Worm (Caenorhabditis elegans) whole organism, L2 larva: ENCODE results near the gene cyn-13.

Source experiments
- C34F6.9 ChIP-seq: fragments of 150-350 bp; optimal IDR thresholded peaks from 2 replicates; lab custom pipeline; 2014; ENCODE audit warnings: missing biosample characterization, missing genetic modification characterization
- F13H6.1 ChIP-seq: sonication (generic microtip); optimal IDR thresholded peaks from 2 replicates; lab custom pipeline; 2016; ENCODE audit warnings: missing genetic modification characterization, missing compliant biosample characterization
- Y55F3AM.14 ChIP-seq: fragments of 200-800 bp; sonication (Bioruptor generic); optimal IDR thresholded peaks from 2 replicates; lab custom pipeline; 2018; ENCODE audit warnings: mild to moderate bottlenecking, missing genetic modification characterization, missing compliant biosample characterization
- ZK546.5 ChIP-seq: sonication (generic microtip); optimal IDR thresholded peaks from 2 replicates; lab custom pipeline; 2017; ENCODE audit warnings: missing biosample characterization, missing genetic modification characterization
- aly-2 ChIP-seq: fragments of 150-350 bp; optimal IDR thresholded peaks from 2 replicates; lab custom pipeline; 2014; ENCODE audit warnings: missing biosample characterization, missing genetic modification characterization
- ama-1 ChIP-seq: fragments of 150-350 bp; optimal IDR thresholded peaks from 2 replicates; lab custom pipeline; 2018; ENCODE audit warnings: inconsistent platforms
- blmp-1 ChIP-seq: sonication (generic microtip); optimal IDR thresholded peaks from 2 replicates; lab custom pipeline; 2017; ENCODE audit warnings: missing genetic modification characterization, mild to moderate bottlenecking, missing compliant biosample characterization, antibody characterized with exemption, moderate library complexity; ENCODE audit not compliant: insufficient read depth
- ceh-82 ChIP-seq: fragments of 150-350 bp; optimal IDR thresholded peaks from 2 replicates; lab custom pipeline; 2014; ENCODE audit warnings: missing biosample characterization, missing genetic modification characterization
- crh-2 ChIP-seq: sonication (generic microtip); optimal IDR thresholded peaks from 2 replicates; lab custom pipeline; 2017; ENCODE audit warnings: missing biosample characterization, missing genetic modification characterization
- dmd-4 ChIP-seq: sonication (generic microtip); optimal IDR thresholded peaks from 2 replicates; lab custom pipeline; 2017; ENCODE audit warnings: missing biosample characterization, missing genetic modification characterization
- egl-27 ChIP-seq: sonication (generic microtip); optimal IDR thresholded peaks from 3 replicates; lab custom pipeline; 2017; ENCODE audit warnings: missing biosample characterization, missing genetic modification reagents, missing genetic modification characterization
- elt-3 ChIP-seq: sonication (generic microtip); optimal IDR thresholded peaks from 2 replicates; lab custom pipeline; 2017; ENCODE audit warnings: missing biosample characterization, missing genetic modification characterization
- fos-1 ChIP-seq: fragments of 150-350 bp; optimal IDR thresholded peaks from 2 replicates; lab custom pipeline; 2014; ENCODE audit warnings: missing biosample characterization, missing genetic modification characterization
- gmeb-1 ChIP-seq: fragments of 150-350 bp; optimal IDR thresholded peaks from 2 replicates; lab custom pipeline; 2014; ENCODE audit warnings: missing biosample characterization, missing genetic modification characterization
- lin-11 ChIP-seq: fragments of 150-350 bp; sonication (generic microtip); optimal IDR thresholded peaks from 2 replicates; lab custom pipeline; 2014; ENCODE audit warnings: missing biosample characterization, missing genetic modification characterization, inconsistent platforms, mixed read lengths
- lin-13 ChIP-seq: fragments of 150-350 bp; optimal IDR thresholded peaks from 2 replicates; lab custom pipeline; 2014; ENCODE audit warnings: missing biosample characterization, missing genetic modification reagents, missing genetic modification characterization
- lsy-2 ChIP-seq, 2 experiments: fragments of 150-350 bp in 1 of 2; sonication (generic microtip) in 1 of 2; optimal IDR thresholded peaks; 2 replicates each; lab custom pipeline; 2014 to 2017; ENCODE audit warnings: missing biosample characterization in 2 of 2, missing genetic modification characterization in 2 of 2
- mab-5 ChIP-seq: fragments of 150-350 bp; optimal IDR thresholded peaks from 2 replicates; lab custom pipeline; 2014; ENCODE audit warnings: missing biosample characterization, missing genetic modification characterization
- mdl-1 ChIP-seq, 2 experiments: fragments of 150-350 bp in 1 of 2; sonication (generic microtip) in 1 of 2; optimal IDR thresholded peaks; 2 replicates each; lab custom pipeline; 2017; ENCODE audit warnings: missing biosample characterization in 2 of 2, missing genetic modification characterization in 2 of 2
- nhr-10 ChIP-seq: sonication (generic microtip); optimal IDR thresholded peaks from 2 replicates; lab custom pipeline; 2017; ENCODE audit warnings: missing biosample characterization, missing genetic modification characterization
- nhr-12 ChIP-seq: fragments of 150-350 bp; optimal IDR thresholded peaks from 2 replicates; lab custom pipeline; 2014; ENCODE audit warnings: missing biosample characterization, missing genetic modification characterization
- nhr-129 ChIP-seq: fragments of 150-350 bp; optimal IDR thresholded peaks from 2 replicates; lab custom pipeline; 2014; ENCODE audit warnings: missing biosample characterization, missing genetic modification characterization
- nhr-21 ChIP-seq: fragments of 150-350 bp; optimal IDR thresholded peaks from 2 replicates; lab custom pipeline; 2014; ENCODE audit warnings: missing biosample characterization, missing genetic modification characterization
- nhr-25 ChIP-seq: fragments of 150-350 bp; sonication (generic microtip); optimal IDR thresholded peaks from 3 replicates; lab custom pipeline; 2014; ENCODE audit warnings: missing biosample characterization, missing genetic modification characterization
- nhr-6 ChIP-seq: fragments of 150-350 bp; optimal IDR thresholded peaks from 2 replicates; lab custom pipeline; 2014; ENCODE audit warnings: missing biosample characterization, missing genetic modification characterization
- sem-4 ChIP-seq: fragments of 150-350 bp; optimal IDR thresholded peaks from 2 replicates; lab custom pipeline; 2014; ENCODE audit warnings: missing biosample characterization, missing genetic modification reagents, missing genetic modification characterization
- sma-3 ChIP-seq: sonication (generic microtip); optimal IDR thresholded peaks from 2 replicates; lab custom pipeline; 2016; ENCODE audit warnings: missing genetic modification reagents, missing genetic modification characterization, missing compliant biosample characterization
- sma-9 ChIP-seq, 2 experiments: fragments of 150-350 bp in 1 of 2; sonication (generic microtip) in 1 of 2; optimal IDR thresholded peaks; 2 replicates each; lab custom pipeline; 2014 to 2016; ENCODE audit warnings: missing genetic modification characterization in 2 of 2, mild to moderate bottlenecking in 1 of 2, missing biosample characterization in 1 of 2, missing compliant biosample characterization in 1 of 2, missing genetic modification reagents in 1 of 2, moderate library complexity in 1 of 2
- snpc-4 ChIP-seq: fragments of 150-350 bp; optimal IDR thresholded peaks from 2 replicates; lab custom pipeline; 2014; ENCODE audit warnings: missing biosample characterization, missing genetic modification characterization
- unc-39 ChIP-seq: fragments of 150-350 bp; optimal IDR thresholded peaks from 2 replicates; lab custom pipeline; 2014; ENCODE audit warnings: missing biosample characterization, missing genetic modification characterization
- unc-55 ChIP-seq: fragments of 150-350 bp; sonication (generic microtip); optimal IDR thresholded peaks from 3 replicates; lab custom pipeline; 2014; ENCODE audit warnings: missing biosample characterization, missing genetic modification reagents, missing genetic modification characterization
- unc-62 ChIP-seq: fragments of 150-350 bp; optimal IDR thresholded peaks from 2 replicates; lab custom pipeline; 2014; ENCODE audit warnings: missing biosample characterization, missing genetic modification reagents, missing genetic modification characterization
- ztf-1 ChIP-seq: fragments of 200-800 bp; sonication (Bioruptor generic); conservative IDR thresholded peaks from 2 replicates; pipeline ENCODE4 v1.3.6; 2022; ENCODE audit warnings: missing genetic modification characterization, missing compliant biosample characterization
- ztf-11 ChIP-seq: sonication (generic microtip); optimal IDR thresholded peaks from 2 replicates; lab custom pipeline; 2017; ENCODE audit warnings: missing biosample characterization, missing genetic modification characterization
- ztf-4 ChIP-seq: fragments of 150-350 bp; optimal IDR thresholded peaks from 2 replicates; lab custom pipeline; 2014; ENCODE audit warnings: missing biosample characterization, missing genetic modification characterization

The cyn-13 gene

DNA sequence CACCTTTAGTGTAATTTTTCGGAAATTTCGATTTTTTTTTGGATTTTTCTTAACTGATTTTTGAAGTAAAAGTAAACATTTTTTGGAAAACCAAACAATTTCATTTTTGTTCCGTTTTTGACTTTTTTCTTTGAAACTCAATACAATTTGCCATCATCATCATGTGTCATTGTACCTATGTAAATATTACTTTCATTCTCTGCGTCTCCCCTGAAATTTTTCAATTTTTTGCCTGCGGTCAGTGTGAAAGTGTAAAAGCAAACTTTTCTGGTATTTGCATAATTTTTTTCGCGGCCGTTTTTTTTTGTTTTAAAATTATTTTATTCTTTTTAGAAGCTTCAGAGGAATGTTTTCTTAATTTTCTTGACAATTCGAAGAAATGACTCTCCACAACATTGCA, 22.8 kb downstream of the cyn-13 start, which contains the start of gene Y116A8C.29:
Y116A8C.29 (plus strand) TSS at position 328 of the 400 bp plus-strand sequence.
- no peak for TF ChIP-seq dmd-4
- peak; percentile 14 for TF ChIP-seq fos-1 (tag; lab: Kevin White, UChicago)

DNA sequence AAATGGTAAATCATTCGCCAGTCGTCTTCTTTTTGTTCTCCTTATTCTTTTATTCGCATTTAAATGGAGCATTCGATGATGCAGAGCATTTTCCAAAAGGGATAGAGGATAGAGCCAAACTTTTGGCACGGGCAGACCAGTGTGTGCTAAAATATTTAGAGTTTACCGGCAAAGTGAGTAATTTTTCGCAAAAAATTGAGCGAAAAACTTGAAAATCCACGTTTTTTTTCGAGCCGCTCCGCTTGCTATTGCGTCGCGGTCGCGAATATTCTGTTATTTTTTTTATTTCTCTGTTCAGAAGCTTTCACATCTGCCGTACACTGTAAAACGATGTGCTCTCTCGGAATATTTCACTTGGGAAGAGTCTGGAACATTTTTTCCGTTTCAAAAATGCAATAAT, 27.6 kb downstream of the cyn-13 start, which contains the start of gene Y116A8C.43:
Y116A8C.43 (plus strand) TSS at position 3 of the 400 bp plus-strand sequence.
- peak; percentile 52 for TF ChIP-seq ama-1 (lab: Kevin White, UChicago)
- no peak for TF ChIP-seq ztf-11
- TF ChIP-seq, all 48 proteins: peak for 1

DNA sequence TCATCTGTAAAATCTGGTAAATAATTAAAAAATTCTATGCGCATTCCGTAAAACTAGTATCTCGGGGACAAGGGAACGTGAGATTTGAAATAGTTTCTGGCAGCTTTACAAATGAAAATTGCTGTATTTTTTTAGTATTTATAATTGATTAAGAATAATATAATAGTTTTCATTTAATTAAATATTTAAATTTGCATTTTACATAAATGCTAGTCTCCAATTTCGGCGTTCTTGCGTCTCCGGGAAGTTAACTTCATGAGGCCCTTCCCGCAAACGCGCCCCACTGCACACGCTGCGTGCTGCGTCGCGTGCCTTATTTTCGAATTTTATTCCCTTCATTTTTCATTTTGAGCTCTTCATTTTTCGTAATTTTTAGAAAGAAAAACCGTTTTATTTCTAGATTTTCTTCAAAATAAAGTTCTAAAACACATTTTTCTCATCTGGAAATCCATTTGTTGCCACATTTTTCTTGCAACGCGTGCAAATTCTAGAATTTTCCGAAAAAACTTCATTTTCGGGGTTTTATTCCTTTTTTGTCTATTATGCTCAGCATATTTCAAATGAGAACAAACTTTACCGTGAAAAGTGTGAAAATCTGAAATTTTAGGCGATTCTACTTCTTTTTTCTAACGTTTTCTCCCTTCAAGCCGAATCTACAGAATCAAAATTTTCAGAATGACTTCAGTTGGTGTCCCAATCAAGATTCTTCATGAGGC, 28.9 kb downstream of the cyn-13 start, which contains the start of the genes snx-13 and snr-1:
snx-13 (minus strand) TSS at position 55 of the 716 bp plus-strand sequence.
snr-1 (plus strand) TSS at position 666 of the 716 bp plus-strand sequence.
- TF ChIP-seq C34F6.9 (tag; lab: Kevin White, UChicago) (peak; percentile 80), ztf-11 (no peak), snpc-4 (tag; lab: Kevin White, UChicago) (peak; percentile 61), F13H6.1 (tag; lab: Kevin White, UChicago) (peak; percentile 75), egl-27 (tag; lab: Kevin White, UChicago) (no peak), lin-13 (GFP tag; lab: Kevin White, UChicago) (peak; percentile 87), nhr-6 (tag; lab: Kevin White, UChicago) (no peak), blmp-1 (tag; lab: Kevin White, UChicago) (peak; percentile 3), ztf-4 (tag; lab: Kevin White, UChicago) (peak; percentile 68), mab-5 (no peak), aly-2 (tag; lab: Kevin White, UChicago) (no peak), lin-11 (tag; lab: Kevin White, UChicago) (peak; percentile 71), nhr-25 (peak; percentile 66), crh-2 (tag; lab: Kevin White, UChicago) (peak; percentile 59), Y55F3AM.14 (GFP tag; lab: Kevin White, UChicago) (peak; percentile 41), dmd-4 (no peak), lsy-2 (tag; optimal IDR thresholded peaks at IDR 0.05; lab: Kevin White, UChicago) (peak; percentile 46 to 82), unc-62 (GFP tag; lab: Kevin White, UChicago) (no peak), ceh-82 (tag; lab: Kevin White, UChicago) (peak; percentile 63), unc-39 (tag; lab: Kevin White, UChicago) (no peak), unc-55 (peak; percentile 80), mdl-1 (tag; optimal IDR thresholded peaks at IDR 0.05; lab: Kevin White, UChicago) (peak in 1 of 2 experiments; percentile 61), gmeb-1 (tag; lab: Kevin White, UChicago) (peak; percentile 53), nhr-21 (tag; lab: Kevin White, UChicago) (peak; percentile 71), sem-4 (peak; percentile 32), ztf-1 (GFP tag; lab: Robert Waterston, UW) (no peak), ZK546.5 (tag; lab: Kevin White, UChicago) (peak; percentile 24), nhr-129 (tag; lab: Kevin White, UChicago) (peak; percentile 31), fos-1 (tag; lab: Kevin White, UChicago) (peak; percentile 57), elt-3 (tag; lab: Kevin White, UChicago) (no peak), nhr-12 (no peak), sma-3 (GFP tag; lab: Kevin White, UChicago) (peak; percentile 90)

DNA sequence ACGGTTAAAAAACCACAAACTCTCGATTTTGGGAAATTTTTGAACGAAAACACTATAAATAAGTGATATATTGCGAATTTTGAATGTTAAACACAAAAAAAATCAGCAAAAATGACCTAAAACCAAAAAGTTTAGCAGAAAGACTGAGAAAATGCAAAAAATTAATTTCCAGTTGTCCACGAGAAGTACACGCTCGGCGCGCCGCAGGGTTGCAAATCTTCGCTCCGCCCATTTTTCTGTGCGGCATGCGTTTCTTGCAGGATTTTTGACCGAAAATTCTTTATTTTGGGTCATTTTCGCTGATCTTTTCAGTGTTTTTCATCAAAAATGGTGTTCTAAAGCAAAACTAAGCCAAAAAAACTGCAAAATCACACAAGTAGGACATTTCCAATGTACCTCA, 31.6 kb downstream of the cyn-13 start:
- TF ChIP-seq ama-1 (lab: Kevin White, UChicago) (no peak), sma-9 (GFP tag; optimal IDR thresholded peaks at IDR 0.05; lab: Kevin White, UChicago) (no peak), sma-9 (tag; optimal IDR thresholded peaks at IDR 0.05; lab: Kevin White, UChicago) (no peak), ztf-4 (tag; lab: Kevin White, UChicago) (no peak), dmd-4 (no peak), mdl-1 (tag; optimal IDR thresholded peaks at IDR 0.05; lab: Kevin White, UChicago) (no peak), nhr-10 (tag; lab: Kevin White, UChicago) (no peak)
